Worm (Caenorhabditis elegans) whole organism, mixed stage, embryonic: ENCODE results near the gene Y46H3C.5.

Experiments
- blmp-1 ChIP-seq: fragments of 150-350 bp; optimal IDR thresholded peaks from 2 replicates; lab custom pipeline; 2014; ENCODE audit warnings: missing biosample characterization, missing genetic modification characterization
- elt-3 ChIP-seq: fragments of 150-350 bp; optimal IDR thresholded peaks from 2 replicates; lab custom pipeline; 2014; ENCODE audit warnings: missing biosample characterization, missing genetic modification characterization
- nhr-237 ChIP-seq: fragments of 150-350 bp; optimal IDR thresholded peaks from 2 replicates; lab custom pipeline; 2014; ENCODE audit warnings: missing biosample characterization, missing genetic modification characterization
- unc-39 ChIP-seq: fragments of 150-350 bp; optimal IDR thresholded peaks from 2 replicates; lab custom pipeline; 2014; ENCODE audit warnings: missing biosample characterization, missing genetic modification characterization
- unc-62 ChIP-seq: fragments of 150-350 bp; optimal IDR thresholded peaks from 2 replicates; lab custom pipeline; 2014; ENCODE audit warnings: missing biosample characterization, missing genetic modification reagents, missing genetic modification characterization
- zip-8 ChIP-seq: fragments of 150-350 bp; optimal IDR thresholded peaks from 2 replicates; lab custom pipeline; 2014; ENCODE audit warnings: missing biosample characterization, missing genetic modification characterization

DNA sequence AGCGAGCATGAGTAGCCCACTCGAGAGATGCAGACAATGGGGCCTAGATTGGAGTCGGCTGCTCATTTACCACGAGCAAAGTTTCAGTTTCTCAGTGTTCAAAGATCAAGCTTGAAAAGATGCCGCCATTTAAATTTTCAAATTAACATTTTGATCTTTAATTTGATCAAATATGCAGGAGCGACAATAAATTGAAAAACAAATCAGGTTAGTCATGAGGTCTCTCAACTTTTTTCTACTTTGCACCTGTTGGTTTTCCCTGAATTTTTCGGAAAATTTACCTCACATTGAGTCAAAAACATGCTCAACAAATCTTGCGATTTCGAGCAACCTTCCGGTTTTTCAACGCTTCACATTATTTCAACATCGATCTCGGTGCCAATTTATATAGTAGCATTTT, 7.0 kb downstream of the Y46H3C.5 start, which contains the start of gene srh-5:
- TF ChIP-seq blmp-1 (no peak), zip-8 (tag; lab: Kevin White, UChicago) (no peak), unc-62 (GFP tag; lab: Kevin White, UChicago) (no peak), elt-3 (tag; lab: Kevin White, UChicago) (no peak), unc-39 (tag; lab: Kevin White, UChicago) (no peak), nhr-237 (tag; lab: Kevin White, UChicago) (no peak)
